Worm (Caenorhabditis elegans) whole organism, late embryonic: ENCODE measurements around the gene twk-28.

Source experiments
- F13H6.1 ChIP-seq: sonication (generic microtip); optimal IDR thresholded peaks from 2 replicates; lab custom pipeline; 2016; ENCODE audit warnings: missing genetic modification characterization, missing compliant biosample characterization
- K02D7.2 ChIP-seq: sonication (generic microtip); optimal IDR thresholded peaks from 2 replicates; lab custom pipeline; 2017; ENCODE audit warnings: mild to moderate bottlenecking, missing genetic modification characterization, missing compliant biosample characterization
- ama-1 ChIP-seq: fragments of 150-350 bp; optimal IDR thresholded peaks from 2 replicates; lab custom pipeline; 2014
- ceh-18 ChIP-seq: sonication (generic microtip); optimal IDR thresholded peaks from 2 replicates; lab custom pipeline; 2016; ENCODE audit warnings: missing genetic modification characterization, missing compliant biosample characterization
- ceh-9 ChIP-seq: sonication (generic microtip); optimal IDR thresholded peaks from 2 replicates; lab custom pipeline; 2016; ENCODE audit warnings: mild to moderate bottlenecking, missing genetic modification characterization, inconsistent platforms, missing compliant biosample characterization
- nhr-11 ChIP-seq: fragments of 150-350 bp; optimal IDR thresholded peaks from 2 replicates; lab custom pipeline; 2014; ENCODE audit warnings: missing biosample characterization, missing genetic modification characterization
- pha-4 ChIP-seq: fragments of 150-350 bp; optimal IDR thresholded peaks from 2 replicates; lab custom pipeline; 2018; ENCODE audit warnings: missing biosample characterization, missing genetic modification reagents, missing genetic modification characterization
- rnt-1 ChIP-seq: sonication (generic microtip); optimal IDR thresholded peaks from 2 replicates; lab custom pipeline; 2016; ENCODE audit warnings: missing genetic modification characterization, missing compliant biosample characterization
- sox-2 ChIP-seq: fragments of 200-800 bp; sonication (Bioruptor generic); IDR thresholded peaks from 2 replicates; pipeline ENCODE4 v1.3.6; 2022; ENCODE audit warnings: missing genetic modification reagents, missing genetic modification characterization, missing compliant biosample characterization

ce11 chrX:4273614-4274013, 5.5 kb downstream of the twk-28 start, which contains the start of gene C52B9.10:
- no peak for TF ChIP-seq K02D7.2 (tag; lab: Kevin White, UChicago)
- no peak for TF ChIP-seq pha-4
- no peak for TF ChIP-seq ceh-9
- TF ChIP-seq ama-1: no peak
- TF ChIP-seq F13H6.1 (tag; lab: Kevin White, UChicago): no peak
- TF ChIP-seq ceh-18: no peak
- TF ChIP-seq sox-2: no peak
- TF ChIP-seq rnt-1 (tag; lab: Kevin White, UChicago): no peak
- no peak for TF ChIP-seq nhr-11 (tag; lab: Kevin White, UChicago)
